Fruit fly (Drosophila melanogaster): ENCODE results near the gene Lar.

DNA sequence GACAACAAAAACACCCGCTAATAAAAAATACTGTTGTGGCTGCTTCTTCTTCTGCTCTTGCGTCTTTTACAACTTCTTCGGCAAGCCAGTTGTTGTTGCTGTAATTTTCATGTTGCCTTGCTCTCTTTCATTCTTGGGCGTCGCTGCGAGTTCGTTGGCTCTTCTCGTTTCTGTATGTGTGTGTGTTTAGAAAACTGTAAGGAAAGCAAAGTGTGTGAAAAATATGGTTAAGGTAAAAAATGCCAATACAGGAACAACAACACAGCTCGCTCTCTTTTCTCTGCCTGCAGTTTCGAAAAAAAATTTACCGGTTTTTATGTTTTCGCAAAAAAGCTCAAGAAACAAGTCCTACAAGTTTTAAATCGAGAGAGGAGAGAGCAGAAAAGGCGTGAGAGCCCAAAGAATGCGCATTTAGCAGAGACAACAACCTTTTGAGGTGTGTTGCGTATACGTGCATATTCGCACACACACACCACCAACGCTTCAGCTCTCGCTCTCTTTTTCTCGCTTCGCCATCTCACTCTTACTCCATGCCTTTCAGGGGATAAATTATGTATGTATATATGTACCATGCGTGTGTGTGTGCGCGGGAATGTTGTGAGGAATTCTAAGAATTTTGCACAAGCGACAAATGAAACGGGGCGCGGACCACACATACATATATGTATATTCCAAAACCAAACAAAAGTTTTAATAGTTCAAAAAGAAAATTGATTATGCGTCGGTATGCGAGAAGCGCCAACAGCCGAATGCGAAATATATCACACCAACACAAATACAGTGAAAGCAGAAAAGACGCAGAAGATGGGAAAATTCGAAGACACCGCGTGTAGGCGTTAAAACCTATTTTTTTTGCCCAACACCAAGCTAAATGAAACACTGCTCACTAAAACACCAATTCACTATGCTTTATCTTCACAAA is 14.6 kb upstream of the Lar start:
- TF ChIP-seq Hr96 (GFP tag; optimal IDR thresholded peaks at IDR 0.05) = no peak
- TF ChIP-seq CG33017 (tag; optimal IDR thresholded peaks at IDR 0.05) = no peak
- no peak for TF ChIP-seq bab1 (GFP tag; optimal IDR thresholded peaks at IDR 0.05)
- no peak for TF ChIP-seq toe (GFP tag; optimal IDR thresholded peaks at IDR 0.05)

Data from whole organism, adult.